Worm (Caenorhabditis elegans) whole organism, midembryonic: ENCODE results near the gene lem-2.

Experiments used
- T22C8.4 ChIP-seq: fragments of 200-800 bp; sonication (Bioruptor generic); IDR thresholded peaks from 2 replicates; pipeline ENCODE4 v1.3.6; 2022; ENCODE audit warnings: missing genetic modification characterization, missing compliant biosample characterization
- cog-1 ChIP-seq: sonication (generic microtip); optimal IDR thresholded peaks from 2 replicates; lab custom pipeline; 2016; ENCODE audit warnings: missing genetic modification characterization, missing compliant biosample characterization
- flt-1 ChIP-seq: fragments of 200-800 bp; sonication (Bioruptor generic); IDR thresholded peaks from 2 replicates; pipeline ENCODE4 v1.3.6; 2022; ENCODE audit warnings: missing genetic modification characterization, missing compliant biosample characterization
- klf-2 ChIP-seq: fragments of 200-800 bp; sonication (Bioruptor generic); conservative IDR thresholded peaks from 2 replicates; pipeline ENCODE4 v1.3.6; 2022; ENCODE audit warnings: missing genetic modification reagents, missing genetic modification characterization, missing compliant biosample characterization
- med-1 ChIP-seq: sonication (generic microtip); optimal IDR thresholded peaks from 2 replicates; lab custom pipeline; 2017; ENCODE audit warnings: missing genetic modification characterization, mild to moderate bottlenecking, missing compliant biosample characterization, antibody characterized with exemption, missing genetic modification reagents; ENCODE audit not compliant: insufficient read depth
- ref-1 ChIP-seq: fragments of 200-800 bp; sonication (Bioruptor generic); conservative IDR thresholded peaks from 2 replicates; pipeline ENCODE4 v1.3.6; 2022; ENCODE audit warnings: missing genetic modification reagents, missing genetic modification characterization, missing compliant biosample characterization
- tab-1 ChIP-seq: fragments of 200-800 bp; sonication (Bioruptor generic); IDR thresholded peaks from 2 replicates; pipeline ENCODE4 v1.3.6; 2022; ENCODE audit warnings: missing genetic modification characterization, missing compliant biosample characterization
- ztf-23 ChIP-seq: fragments of 200-800 bp; sonication (Bioruptor generic); IDR thresholded peaks from 2 replicates; pipeline ENCODE4 v1.3.6; 2022; ENCODE audit warnings: missing genetic modification reagents, missing genetic modification characterization, missing compliant biosample characterization
- ztf-29 ChIP-seq: fragments of 200-800 bp; sonication (Bioruptor generic); IDR thresholded peaks from 2 replicates; pipeline ENCODE4 v1.3.6; 2022; ENCODE audit warnings: missing genetic modification reagents, missing genetic modification characterization, missing compliant biosample characterization

lem-2 gene

ce11 chrII:14045934-14046470, 17.2 kb upstream of the lem-2 start:
- TF ChIP-seq ref-1 (GFP tag; lab: Robert Waterston, UW) (no peak), tab-1 (GFP tag; lab: Robert Waterston, UW) (no peak), cog-1 (no peak), klf-2 (no peak)

ce11 chrII:14046491-14046890, 16.8 kb upstream of the lem-2 start:
- TF ChIP-seq T22C8.4 (GFP tag; lab: Robert Waterston, UW) (no peak), ref-1 (GFP tag; lab: Robert Waterston, UW) (no peak), flt-1 (GFP tag; lab: Robert Waterston, UW) (0 out of 2 replicates have a peak, but pooled peaks have one; percentile 57)

DNA sequence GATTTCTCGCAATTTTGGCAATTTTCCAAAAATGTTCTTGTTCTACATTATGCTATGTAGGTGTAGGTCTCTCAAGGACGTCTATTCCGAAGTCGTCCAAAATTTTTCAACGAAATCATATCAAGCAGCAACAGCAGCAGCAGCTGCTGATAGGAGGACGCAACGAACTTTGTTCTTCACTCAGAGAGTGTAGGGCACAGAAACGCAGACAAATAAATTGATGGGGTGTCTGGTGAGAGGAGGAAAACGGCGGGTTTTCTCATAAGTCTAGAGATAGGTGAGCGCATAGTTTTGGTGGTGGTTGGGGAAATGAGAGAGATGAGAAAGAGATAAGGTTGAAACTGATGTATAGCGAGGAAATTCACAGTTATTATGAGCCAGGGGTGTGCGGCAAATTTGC, 14.2 kb upstream of the lem-2 start:
- TF ChIP-seq ztf-23 (GFP tag; lab: Robert Waterston, UW) (no peak), flt-1 (GFP tag; lab: Robert Waterston, UW) (no peak), ztf-29 (GFP tag; lab: Robert Waterston, UW) (no peak), med-1 (GFP tag; lab: Kevin White, UChicago) (no peak), T22C8.4 (GFP tag; lab: Robert Waterston, UW) (no peak)

ce11 chrII:14050506-14050905, 12.7 kb upstream of the lem-2 start:
- TF ChIP-seq flt-1 (GFP tag; lab: Robert Waterston, UW) (no peak), ztf-29 (GFP tag; lab: Robert Waterston, UW) (no peak), T22C8.4 (GFP tag; lab: Robert Waterston, UW) (no peak), ztf-23 (GFP tag; lab: Robert Waterston, UW) (no peak), tab-1 (GFP tag; lab: Robert Waterston, UW) (no peak), med-1 (GFP tag; lab: Kevin White, UChicago) (no peak), klf-2 (no peak), ref-1 (GFP tag; lab: Robert Waterston, UW) (no peak)

ce11 chrII:14051474-14051934, 11.7 kb upstream of the lem-2 start:
- no peak for TF ChIP-seq klf-2
- TF ChIP-seq ztf-29 (GFP tag; lab: Robert Waterston, UW) = no peak
- TF ChIP-seq T22C8.4 (GFP tag; lab: Robert Waterston, UW) = no peak
- TF ChIP-seq flt-1 (GFP tag; lab: Robert Waterston, UW) = no peak
- no peak for TF ChIP-seq cog-1
- no peak for TF ChIP-seq ztf-23 (GFP tag; lab: Robert Waterston, UW)
- TF ChIP-seq ref-1 (GFP tag; lab: Robert Waterston, UW) = no peak
- no peak for TF ChIP-seq tab-1 (GFP tag; lab: Robert Waterston, UW)
- no peak for TF ChIP-seq med-1 (GFP tag; lab: Kevin White, UChicago)

DNA sequence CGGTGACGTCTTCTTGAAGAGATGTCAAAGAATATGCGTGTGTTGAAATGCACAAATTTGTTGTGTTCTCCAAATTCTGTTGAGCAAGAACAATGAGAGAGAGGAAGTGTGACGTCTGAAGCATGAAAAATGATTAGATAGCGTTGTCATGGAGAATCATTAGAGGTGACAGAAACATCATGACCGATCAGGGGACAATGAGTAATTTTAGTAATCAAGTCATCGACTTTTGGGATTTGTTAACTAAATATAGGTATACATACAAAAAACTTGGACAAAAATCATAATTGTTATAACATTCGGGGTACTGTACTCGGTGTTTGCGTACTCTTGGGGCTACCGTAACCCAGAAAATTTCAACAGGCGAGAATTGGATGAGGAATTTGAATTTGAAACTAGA, 11.0 kb upstream of the lem-2 start, which contains the start of gene daf-5:
Gene daf-5 (minus strand): TSS at position 101 of the 400 bp plus-strand sequence.
- TF ChIP-seq cog-1 = no peak
- no peak for TF ChIP-seq klf-2
- no peak for TF ChIP-seq ref-1 (GFP tag; lab: Robert Waterston, UW)
- no peak for TF ChIP-seq flt-1 (GFP tag; lab: Robert Waterston, UW)
- TF ChIP-seq med-1 (GFP tag; lab: Kevin White, UChicago) = no peak

DNA sequence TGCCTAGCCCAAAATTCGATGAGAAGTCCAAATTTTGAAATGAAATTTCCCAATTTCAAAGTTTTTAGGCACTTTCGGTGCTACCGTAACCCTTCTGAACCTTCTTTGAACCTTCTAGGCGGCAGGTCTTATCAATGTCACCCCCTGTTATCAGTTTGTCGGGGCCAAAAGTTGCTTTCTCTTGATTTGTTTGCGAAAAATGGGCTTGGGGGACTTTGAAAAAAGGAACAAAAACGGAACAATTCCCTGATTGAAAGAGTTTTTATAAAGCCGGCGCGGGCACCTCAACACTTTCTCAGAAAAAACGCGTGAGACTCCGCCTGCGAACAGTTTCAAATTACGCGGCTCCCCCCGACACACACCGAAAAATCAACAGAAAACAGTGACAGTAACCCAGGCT, 10.1 kb upstream of the lem-2 start:
- TF ChIP-seq flt-1 (GFP tag; lab: Robert Waterston, UW) (no peak), klf-2 (no peak), cog-1 (no peak), med-1 (GFP tag; lab: Kevin White, UChicago) (no peak), T22C8.4 (GFP tag; lab: Robert Waterston, UW) (no peak), ztf-29 (GFP tag; lab: Robert Waterston, UW) (no peak), ztf-23 (GFP tag; lab: Robert Waterston, UW) (no peak), ref-1 (GFP tag; lab: Robert Waterston, UW) (no peak), tab-1 (GFP tag; lab: Robert Waterston, UW) (no peak)

DNA sequence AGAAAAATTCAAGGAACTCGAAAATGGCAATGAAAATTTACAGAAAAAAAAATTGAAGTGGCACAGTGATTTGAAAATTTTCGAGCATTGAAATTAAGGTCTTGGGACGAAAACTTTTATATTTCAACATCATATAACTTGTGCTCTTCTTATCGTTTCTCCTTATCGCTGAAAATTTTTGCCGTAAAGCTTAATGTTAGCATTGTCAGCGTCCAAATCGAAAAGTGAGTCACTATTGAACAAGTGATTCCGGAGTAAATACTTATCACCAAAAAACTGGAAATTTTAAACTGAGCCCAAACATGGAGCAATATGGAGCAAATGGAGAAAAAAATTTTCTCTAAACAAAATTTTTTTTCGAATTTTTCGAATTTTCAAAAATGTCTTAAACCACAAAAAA, 7.5 kb upstream of the lem-2 start:
- TF ChIP-seq tab-1 (GFP tag; lab: Robert Waterston, UW) (no peak), klf-2 (no peak), ztf-23 (GFP tag; lab: Robert Waterston, UW) (no peak), med-1 (GFP tag; lab: Kevin White, UChicago) (no peak), ztf-29 (GFP tag; lab: Robert Waterston, UW) (no peak), ref-1 (GFP tag; lab: Robert Waterston, UW) (no peak), T22C8.4 (GFP tag; lab: Robert Waterston, UW) (no peak), flt-1 (GFP tag; lab: Robert Waterston, UW) (no peak), cog-1 (no peak)

DNA sequence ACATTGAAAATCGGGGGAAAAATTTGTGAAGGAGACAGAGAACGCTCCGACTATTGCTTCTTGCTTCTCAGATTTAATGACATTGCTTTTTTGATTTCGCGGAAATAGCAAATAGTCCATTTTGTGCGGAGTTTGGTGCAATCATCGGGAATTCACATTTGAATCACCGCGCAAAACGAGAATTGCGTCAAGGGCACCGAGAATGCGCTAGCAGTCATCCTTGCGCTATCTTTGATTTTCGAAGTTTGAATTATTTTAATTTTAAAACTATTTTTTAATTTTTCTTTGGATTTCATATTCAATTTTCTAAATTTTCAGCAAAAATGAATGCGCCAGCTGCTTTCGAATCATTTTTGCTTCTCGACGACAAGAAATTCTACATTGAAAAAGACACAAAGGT, 3.5 kb upstream of the lem-2 start, which contains the start of gene rpb-11:
Gene rpb-11 (plus strand): TSS at position 319 of the 400 bp plus-strand sequence.
- TF ChIP-seq med-1 (GFP tag; lab: Kevin White, UChicago) (peak; percentile 53), ztf-29 (GFP tag; lab: Robert Waterston, UW) (no peak), ztf-23 (GFP tag; lab: Robert Waterston, UW) (0 out of 2 replicates have a peak, but pooled peaks have one; percentile 10), flt-1 (GFP tag; lab: Robert Waterston, UW) (peak; percentile 82), tab-1 (GFP tag; lab: Robert Waterston, UW) (peak; percentile 71), klf-2 (peak; percentile 61; the same call in 1 of the 2 replicates), ref-1 (GFP tag; lab: Robert Waterston, UW) (no peak), T22C8.4 (GFP tag; lab: Robert Waterston, UW) (no peak), cog-1 (peak; percentile 78)

- TF ChIP-seq cog-1 = no peak
Measured at ce11 chrII:14060439-14060838, 2.8 kb upstream of the lem-2 start, which contains the start of gene W01G7.4. TSS of gene W01G7.4 (plus strand) at chrII:14060739.
